Fruit fly (Drosophila melanogaster) S2 (cell line): ENCODE data around the gene CG12609.
A peak's percentile ranks its signal among the peaks of the same experiment; 100 is the strongest.

Experiments used
- CG8478 ChIP-seq: fragments of >200 bp; optimal IDR thresholded peaks from 2 replicates; lab custom pipeline; 2018
- CTCF ChIP-seq, 2 experiments: fragments of >200 bp; optimal IDR thresholded peaks; 2 replicates each; lab custom pipeline; 2018

The CG12609 gene

dm6 chrX:18748206-18748605, at the start of gene CG12609:
Gene CG12609 (minus strand): TSS chrX:18748306.
- TF ChIP-seq CTCF (optimal IDR thresholded peaks at IDR 0.05; lab: Kevin White, UChicago) (no peak), CG8478 (lab: Kevin White, UChicago) (no peak)

dm6 chrX:18797567-18797966, 49.5 kb upstream of the CG12609 start, which contains the start of gene bnb:
Gene bnb (minus strand): TSS chrX:18797687.
- TF ChIP-seq CG8478 (lab: Kevin White, UChicago) = no peak

- TF ChIP-seq CG8478 (lab: Kevin White, UChicago) (no peak), CTCF (optimal IDR thresholded peaks at IDR 0.05; lab: Kevin White, UChicago) (no peak)
Observed at dm6 chrX:18791368-18791767, 43.3 kb upstream of the CG12609 start, which contains the start of gene Atg101. Gene Atg101 (plus strand): TSS chrX:18791668.

- TF ChIP-seq CG8478 (lab: Kevin White, UChicago) = no peak
- TF ChIP-seq CTCF (optimal IDR thresholded peaks at IDR 0.05; lab: Kevin White, UChicago) = no peak
Observed at dm6 chrX:18789353-18790210, 41.5 kb upstream of the CG12609 start.

- TF ChIP-seq CTCF (optimal IDR thresholded peaks at IDR 0.05; lab: Kevin White, UChicago) (no peak), CG8478 (lab: Kevin White, UChicago) (no peak)
Observed at dm6 chrX:18788143-18788745, 40.1 kb upstream of the CG12609 start, which contains the start of the genes CG6961 and S6KL. Gene CG6961 (minus strand): TSS chrX:18788210. Gene S6KL (plus strand): TSS chrX:18788464.

dm6 chrX:18783417-18784123, 35.5 kb upstream of the CG12609 start, which contains the start of gene CG18259:
Gene CG18259 (minus strand): TSS chrX:18783494.
- TF ChIP-seq CTCF (optimal IDR thresholded peaks at IDR 0.05; lab: Kevin White, UChicago) = no peak

dm6 chrX:18780260-18780659, 32.2 kb upstream of the CG12609 start:
- TF ChIP-seq CTCF (optimal IDR thresholded peaks at IDR 0.05; lab: Kevin White, UChicago) = peak; percentile 79 to 82
- TF ChIP-seq CG8478 (lab: Kevin White, UChicago) = no peak

- TF ChIP-seq CTCF (optimal IDR thresholded peaks at IDR 0.05; lab: Kevin White, UChicago) = no peak
- TF ChIP-seq CG8478 (lab: Kevin White, UChicago) = no peak
Observed at dm6 chrX:18779662-18780061, 31.6 kb upstream of the CG12609 start.

dm6 chrX:18776976-18777925, 29.1 kb upstream of the CG12609 start:
- TF ChIP-seq CTCF (optimal IDR thresholded peaks at IDR 0.05; lab: Kevin White, UChicago) (no peak), CG8478 (lab: Kevin White, UChicago) (no peak)

- TF ChIP-seq CTCF (optimal IDR thresholded peaks at IDR 0.05; lab: Kevin White, UChicago) (no peak), CG8478 (lab: Kevin White, UChicago) (no peak)
Observed at dm6 chrX:18775839-18776538, 27.9 kb upstream of the CG12609 start.

dm6 chrX:18774818-18775343, 26.8 kb upstream of the CG12609 start, which contains the start of gene CG6891:
Gene CG6891 (plus strand): TSS chrX:18775228.
- peak; percentile 12 to 22 for TF ChIP-seq CTCF (optimal IDR thresholded peaks at IDR 0.05; lab: Kevin White, UChicago)
- no peak for TF ChIP-seq CG8478 (lab: Kevin White, UChicago)

- no peak for TF ChIP-seq CG8478 (lab: Kevin White, UChicago)
- no peak for TF ChIP-seq CTCF (optimal IDR thresholded peaks at IDR 0.05; lab: Kevin White, UChicago)
Observed at dm6 chrX:18773817-18774216, 25.7 kb upstream of the CG12609 start, which contains the start of gene CCKLR-17D3. Gene CCKLR-17D3 (minus strand): TSS chrX:18774027.

- peak; percentile 13 to 40 for TF ChIP-seq CTCF (optimal IDR thresholded peaks at IDR 0.05; lab: Kevin White, UChicago)
- TF ChIP-seq CG8478 (lab: Kevin White, UChicago) = no peak
Observed at dm6 chrX:18771995-18772394, 23.9 kb upstream of the CG12609 start.
